Worm (Caenorhabditis elegans) whole organism, late embryonic: ENCODE data around the gene srn-1.

Experiments
- C08G9.2 ChIP-seq: sonication (generic microtip); optimal IDR thresholded peaks from 2 replicates; lab custom pipeline; 2016; ENCODE audit warnings: mild to moderate bottlenecking, missing genetic modification characterization, moderate library complexity, missing compliant biosample characterization
- C38D4.7 ChIP-seq: fragments of 200-800 bp; sonication (Bioruptor generic); optimal IDR thresholded peaks from 2 replicates; lab custom pipeline; 2018; ENCODE audit warnings: mild to moderate bottlenecking, missing genetic modification characterization, moderate library complexity, missing compliant biosample characterization
- F13H6.1 ChIP-seq: sonication (generic microtip); optimal IDR thresholded peaks from 2 replicates; lab custom pipeline; 2016; ENCODE audit warnings: missing genetic modification characterization, missing compliant biosample characterization
- T23F11.4 ChIP-seq: fragments of 200-800 bp; sonication (Bioruptor generic); optimal IDR thresholded peaks from 2 replicates; lab custom pipeline; 2018; ENCODE audit warnings: mild to moderate bottlenecking, missing genetic modification characterization, missing compliant biosample characterization
- ahr-1 ChIP-seq: sonication (generic microtip); optimal IDR thresholded peaks from 2 replicates; lab custom pipeline; 2016; ENCODE audit warnings: missing genetic modification characterization, missing compliant biosample characterization
- ama-1 ChIP-seq: fragments of 150-350 bp; optimal IDR thresholded peaks from 2 replicates; lab custom pipeline; 2014
- ceh-18 ChIP-seq: sonication (generic microtip); optimal IDR thresholded peaks from 2 replicates; lab custom pipeline; 2016; ENCODE audit warnings: missing genetic modification characterization, missing compliant biosample characterization
- ceh-19 ChIP-seq: fragments of 200-800 bp; sonication (Bioruptor generic); optimal IDR thresholded peaks from 2 replicates; lab custom pipeline; 2018; ENCODE audit warnings: mild to moderate bottlenecking, missing genetic modification characterization, missing compliant biosample characterization
- ceh-30 ChIP-seq: fragments of 150-350 bp; optimal IDR thresholded peaks from 2 replicates; lab custom pipeline; 2014; ENCODE audit warnings: missing biosample characterization, missing genetic modification characterization
- ceh-31 ChIP-seq: sonication (generic microtip); optimal IDR thresholded peaks from 2 replicates; lab custom pipeline; 2016; ENCODE audit warnings: missing genetic modification characterization, missing compliant biosample characterization
- ceh-45 ChIP-seq: fragments of 200-800 bp; sonication (Bioruptor generic); IDR thresholded peaks from 2 replicates; pipeline ENCODE4 v1.3.6; 2022; ENCODE audit warnings: missing genetic modification reagents, missing genetic modification characterization, missing compliant biosample characterization
- ceh-48 ChIP-seq: sonication (generic microtip); optimal IDR thresholded peaks from 2 replicates; lab custom pipeline; 2016; ENCODE audit warnings: missing genetic modification characterization, inconsistent platforms, missing compliant biosample characterization
- che-1 ChIP-seq: sonication (generic microtip); optimal IDR thresholded peaks from 2 replicates; lab custom pipeline; 2016; ENCODE audit warnings: mild to moderate bottlenecking, missing genetic modification characterization, missing compliant biosample characterization
- dmd-4 ChIP-seq: sonication (generic microtip); optimal IDR thresholded peaks from 2 replicates; lab custom pipeline; 2016; ENCODE audit warnings: borderline replicate concordance, missing genetic modification characterization, missing compliant biosample characterization
- dve-1 ChIP-seq: sonication (generic microtip); optimal IDR thresholded peaks from 2 replicates; lab custom pipeline; 2017; ENCODE audit warnings: antibody characterized with exemption, mild to moderate bottlenecking, missing genetic modification characterization, missing compliant biosample characterization
- elt-2 ChIP-seq: sonication (generic microtip); optimal IDR thresholded peaks from 2 replicates; lab custom pipeline; 2016; ENCODE audit warnings: missing genetic modification reagents, missing genetic modification characterization, missing compliant biosample characterization
- ets-4 ChIP-seq: sonication (generic microtip); optimal IDR thresholded peaks from 2 replicates; lab custom pipeline; 2016; ENCODE audit warnings: missing genetic modification characterization, missing compliant biosample characterization
- fax-1 ChIP-seq: sonication (generic microtip); optimal IDR thresholded peaks from 2 replicates; lab custom pipeline; 2016; ENCODE audit warnings: missing genotype, missing genetic modification characterization, missing compliant biosample characterization
- hlh-15 ChIP-seq: sonication (generic microtip); optimal IDR thresholded peaks from 2 replicates; lab custom pipeline; 2016; ENCODE audit warnings: missing genetic modification characterization, missing compliant biosample characterization
- hlh-30 ChIP-seq: sonication (generic microtip); optimal IDR thresholded peaks from 2 replicates; lab custom pipeline; 2017; ENCODE audit warnings: antibody characterized with exemption, missing genetic modification characterization, missing compliant biosample characterization; ENCODE audit not compliant: insufficient read depth
- hlh-6 ChIP-seq: sonication (generic microtip); optimal IDR thresholded peaks from 2 replicates; lab custom pipeline; 2016; ENCODE audit warnings: missing genotype, missing genetic modification characterization, missing compliant biosample characterization
- hlh-8 ChIP-seq: sonication (generic microtip); optimal IDR thresholded peaks from 2 replicates; lab custom pipeline; 2016; ENCODE audit warnings: missing genotype, missing genetic modification characterization, missing compliant biosample characterization
- lim-6 ChIP-seq: sonication (generic microtip); optimal IDR thresholded peaks from 2 replicates; lab custom pipeline; 2016; ENCODE audit warnings: missing genetic modification characterization, missing compliant biosample characterization
- mec-3 ChIP-seq: sonication (generic microtip); optimal IDR thresholded peaks from 2 replicates; lab custom pipeline; 2016; ENCODE audit warnings: borderline replicate concordance, missing genetic modification characterization, missing compliant biosample characterization
- nfya-1 ChIP-seq: sonication (generic microtip); optimal IDR thresholded peaks from 2 replicates; lab custom pipeline; 2017; ENCODE audit warnings: missing genetic modification characterization, mild to moderate bottlenecking, missing compliant biosample characterization, antibody characterized with exemption, moderate library complexity
- nhr-11 ChIP-seq: fragments of 150-350 bp; optimal IDR thresholded peaks from 2 replicates; lab custom pipeline; 2014; ENCODE audit warnings: missing biosample characterization, missing genetic modification characterization
- nhr-232 ChIP-seq: sonication (generic microtip); optimal IDR thresholded peaks from 2 replicates; lab custom pipeline; 2016; ENCODE audit warnings: missing genetic modification characterization, missing compliant biosample characterization
- npax-4 ChIP-seq: sonication (generic microtip); optimal IDR thresholded peaks from 2 replicates; lab custom pipeline; 2016; ENCODE audit warnings: missing genetic modification characterization, missing compliant biosample characterization
- odd-2 ChIP-seq: sonication (generic microtip); optimal IDR thresholded peaks from 2 replicates; lab custom pipeline; 2017; ENCODE audit warnings: antibody characterized with exemption, mild to moderate bottlenecking, missing genetic modification characterization, missing compliant biosample characterization
- pag-3 ChIP-seq: sonication (generic microtip); optimal IDR thresholded peaks from 2 replicates; lab custom pipeline; 2016; ENCODE audit warnings: missing compliant biosample characterization, missing genetic modification characterization, borderline replicate concordance
- pat-9 ChIP-seq: fragments of 200-800 bp; sonication (Bioruptor generic); optimal IDR thresholded peaks from 2 replicates; lab custom pipeline; 2018; ENCODE audit warnings: mild to moderate bottlenecking, missing genetic modification characterization, moderate library complexity, missing compliant biosample characterization
- pha-2 ChIP-seq: sonication (generic microtip); optimal IDR thresholded peaks from 2 replicates; lab custom pipeline; 2017; ENCODE audit warnings: mild to moderate bottlenecking, missing genetic modification characterization, missing compliant biosample characterization
- pqm-1 ChIP-seq: sonication (generic microtip); optimal IDR thresholded peaks from 2 replicates; lab custom pipeline; 2016; ENCODE audit warnings: missing genetic modification characterization, missing compliant biosample characterization
- ref-2 ChIP-seq: sonication (generic microtip); optimal IDR thresholded peaks from 2 replicates; lab custom pipeline; 2016; ENCODE audit warnings: missing genetic modification characterization, missing compliant biosample characterization
- rnt-1 ChIP-seq: sonication (generic microtip); optimal IDR thresholded peaks from 2 replicates; lab custom pipeline; 2016; ENCODE audit warnings: missing genetic modification characterization, missing compliant biosample characterization
- sdc-2 ChIP-seq: sonication (generic microtip); optimal IDR thresholded peaks from 2 replicates; lab custom pipeline; 2016; ENCODE audit warnings: missing genotype, missing genetic modification characterization, missing compliant biosample characterization
- sox-2 ChIP-seq: fragments of 200-800 bp; sonication (Bioruptor generic); IDR thresholded peaks from 2 replicates; pipeline ENCODE4 v1.3.6; 2022; ENCODE audit warnings: missing genetic modification reagents, missing genetic modification characterization, missing compliant biosample characterization
- syd-9 ChIP-seq: sonication (generic microtip); optimal IDR thresholded peaks from 2 replicates; lab custom pipeline; 2016; ENCODE audit warnings: mild to moderate bottlenecking, missing genetic modification characterization, moderate library complexity, missing compliant biosample characterization
- tbx-2 ChIP-seq: sonication (generic microtip); optimal IDR thresholded peaks from 2 replicates; lab custom pipeline; 2016; ENCODE audit warnings: missing genetic modification characterization, missing compliant biosample characterization
- tbx-7 ChIP-seq: sonication (generic microtip); optimal IDR thresholded peaks from 2 replicates; lab custom pipeline; 2016; ENCODE audit warnings: missing genotype, missing genetic modification characterization, missing compliant biosample characterization
- ttx-3 ChIP-seq: sonication (generic microtip); optimal IDR thresholded peaks from 2 replicates; lab custom pipeline; 2016; ENCODE audit warnings: missing genetic modification reagents, missing genetic modification characterization, missing compliant biosample characterization
- unc-3 ChIP-seq, 2 experiments: fragments of 200-800 bp in 1 of 2; sonication (Bioruptor generic) in 1 of 2; sonication (generic microtip) in 1 of 2; conservative IDR thresholded peaks in 1 of 2; optimal IDR thresholded peaks in 1 of 2; 2 replicates each; pipeline versions ENCODE4 v1.3.6 to Lab custom; 2016 to 2022; ENCODE audit warnings: missing compliant biosample characterization in 2 of 2, missing genetic modification characterization in 2 of 2, missing genetic modification reagents in 1 of 2
- unc-86 ChIP-seq: sonication (generic microtip); optimal IDR thresholded peaks from 2 replicates; lab custom pipeline; 2016; ENCODE audit warnings: missing genetic modification characterization, missing compliant biosample characterization

The srn-1 gene

ce11 chrV:6277178-6277834, 8.9 kb downstream of the srn-1 start:
- TF ChIP-seq pqm-1 (tag; lab: Kevin White, UChicago) (no peak), ttx-3 (no peak), T23F11.4 (no peak), ceh-48 (tag; lab: Kevin White, UChicago) (no peak), sox-2 (no peak), odd-2 (tag; lab: Kevin White, UChicago) (no peak), unc-86 (tag; lab: Kevin White, UChicago) (no peak), ama-1 (lab: Kevin White, UChicago) (no peak), elt-2 (no peak), rnt-1 (tag; lab: Kevin White, UChicago) (no peak), nfya-1 (tag; lab: Kevin White, UChicago) (no peak), hlh-15 (tag; lab: Kevin White, UChicago) (no peak), che-1 (no peak), F13H6.1 (tag; lab: Kevin White, UChicago) (no peak), mec-3 (no peak), pag-3 (no peak), fax-1 (tag; lab: Kevin White, UChicago) (no peak), ceh-31 (tag; lab: Kevin White, UChicago) (no peak), ets-4 (tag; lab: Kevin White, UChicago) (no peak)

DNA sequence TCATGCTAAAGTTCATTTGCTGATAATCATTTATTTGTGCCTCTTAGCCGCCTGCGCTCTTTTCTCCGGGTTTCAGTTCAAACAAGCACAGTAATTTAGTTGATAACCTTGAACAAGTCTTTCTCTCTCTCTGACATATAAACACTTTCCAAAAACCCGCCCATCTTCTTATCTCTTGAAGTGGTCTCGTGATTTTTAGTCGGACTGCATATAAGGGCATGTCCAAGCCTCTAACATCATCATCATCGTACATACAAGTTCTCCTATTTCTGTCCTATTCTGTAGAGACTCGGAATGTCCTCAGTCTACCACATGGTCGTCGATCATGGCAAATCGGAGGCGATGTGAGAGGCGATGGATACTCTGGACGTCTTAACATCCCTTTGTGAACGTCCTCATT, 10.0 kb downstream of the srn-1 start, which contains the start of gene F31F7.1:
Gene F31F7.1, plus strand, starts transcription at position 235 of the 400 bp plus-strand sequence.
- TF ChIP-seq elt-2 (peak; percentile 21), pat-9 (tag; lab: Kevin White, UChicago) (no peak)

ce11 chrV:6275209-6275608, 11.0 kb downstream of the srn-1 start:
- TF ChIP-seq hlh-6 (tag; lab: Kevin White, UChicago) (no peak), elt-2 (peak; percentile 39)

ce11 chrV:6270552-6270951, 15.7 kb downstream of the srn-1 start, which contains the start of gene F31F7.2:
F31F7.2 (plus strand) TSS chrV:6270852.
- TF ChIP-seq npax-4 (tag; lab: Kevin White, UChicago) (no peak), syd-9 (no peak), nhr-11 (tag; lab: Kevin White, UChicago) (no peak), tbx-2 (tag; lab: Kevin White, UChicago) (no peak)

- TF ChIP-seq ceh-19 (GFP tag; lab: Kevin White, UChicago): no peak
- TF ChIP-seq ets-4 (tag; lab: Kevin White, UChicago): peak; percentile 12
- TF ChIP-seq ref-2 (tag; lab: Kevin White, UChicago): no peak
- no peak for TF ChIP-seq ceh-18 (tag; lab: Kevin White, UChicago)
- no peak for TF ChIP-seq dve-1 (tag; lab: Kevin White, UChicago)
- TF ChIP-seq nhr-232: no peak
- TF ChIP-seq ceh-45 (GFP tag; lab: Robert Waterston, UW): no peak
- no peak for TF ChIP-seq ttx-3
- TF ChIP-seq pat-9 (tag; lab: Kevin White, UChicago): no peak
- TF ChIP-seq sdc-2: no peak
- TF ChIP-seq fax-1 (tag; lab: Kevin White, UChicago): no peak
- peak; percentile 48 for TF ChIP-seq tbx-2 (tag; lab: Kevin White, UChicago)
- TF ChIP-seq lim-6: no peak
- TF ChIP-seq tbx-7: no peak
- TF ChIP-seq dmd-4 (tag; lab: Kevin White, UChicago): no peak
- TF ChIP-seq hlh-30 (tag; lab: Kevin White, UChicago): peak; percentile 54
- 0 out of 2 replicates have a peak, but pooled peaks have one; percentile 11 for TF ChIP-seq unc-3 (GFP tag; conservative IDR thresholded peaks at IDR 0.05; lab: Robert Waterston, UW)
- TF ChIP-seq unc-3 (tag; optimal IDR thresholded peaks at IDR 0.05; lab: Kevin White, UChicago): no peak
- no peak for TF ChIP-seq hlh-6 (tag; lab: Kevin White, UChicago)
- no peak for TF ChIP-seq ceh-30
- TF ChIP-seq rnt-1 (tag; lab: Kevin White, UChicago): no peak
- TF ChIP-seq ceh-31 (tag; lab: Kevin White, UChicago): peak; percentile 6
- TF ChIP-seq C38D4.7 (GFP tag; lab: Kevin White, UChicago): no peak
- TF ChIP-seq C08G9.2 (tag; lab: Kevin White, UChicago): no peak
- no peak for TF ChIP-seq elt-2
- TF ChIP-seq hlh-8 (tag; lab: Kevin White, UChicago): peak; percentile 15
- TF ChIP-seq ahr-1: no peak
- TF ChIP-seq hlh-15 (tag; lab: Kevin White, UChicago): no peak
- peak; percentile 31 for TF ChIP-seq pha-2
- TF ChIP-seq syd-9: no peak
Observed at ce11 chrV:6270097-6270496, 16.1 kb downstream of the srn-1 start.
